Fruit fly (Drosophila melanogaster) whole organism, pupa: ENCODE measurements around the gene Cyp4c3.

Experiments used
- CG10348 ChIP-seq: fragments of 200-800 bp; sonication (Bioruptor generic); IDR thresholded peaks from 2 replicates; pipeline ENCODE4 v1.3.6; 2022; ENCODE audit warnings: missing biosample characterization, missing genetic modification characterization
- CG12605 ChIP-seq: fragments of 200-800 bp; sonication (Bioruptor generic); IDR thresholded peaks from 2 replicates; pipeline ENCODE4 v1.3.6; 2022; ENCODE audit warnings: missing biosample characterization, missing genetic modification characterization
- CG17806 ChIP-seq: fragments of 200-800 bp; sonication (Bioruptor generic); optimal IDR thresholded peaks from 2 replicates; lab custom pipeline; 2018; ENCODE audit warnings: missing biosample characterization, mild to moderate bottlenecking, missing genetic modification characterization, moderate library complexity
- CG32121 ChIP-seq: fragments of 200-800 bp; sonication (Bioruptor generic); IDR thresholded peaks from 2 replicates; pipeline ENCODE4 v1.3.6; 2022; ENCODE audit warnings: missing biosample characterization, missing genetic modification characterization
- CG4496 ChIP-seq: fragments of 200-800 bp; sonication (Bioruptor generic); IDR thresholded peaks from 3 replicates; pipeline ENCODE4 v1.3.6; 2022; ENCODE audit warnings: missing biosample characterization, missing genetic modification characterization
- CG8159 ChIP-seq: fragments of 200-800 bp; sonication (Bioruptor generic); optimal IDR thresholded peaks from 3 replicates; lab custom pipeline; 2018; ENCODE audit warnings: missing biosample characterization, mild to moderate bottlenecking, missing genetic modification characterization, moderate library complexity
- EcR ChIP-seq: fragments of 200-800 bp; sonication (Bioruptor generic); optimal IDR thresholded peaks from 3 replicates; lab custom pipeline; 2019; ENCODE audit warnings: missing biosample characterization, missing genetic modification characterization, mild to moderate bottlenecking, moderate library complexity, missing genetic modification reagents
- gl ChIP-seq: fragments of 200-800 bp; sonication (Bioruptor generic); optimal IDR thresholded peaks from 2 replicates; lab custom pipeline; 2018; ENCODE audit warnings: missing biosample characterization, mild to moderate bottlenecking, missing genetic modification characterization

DNA sequence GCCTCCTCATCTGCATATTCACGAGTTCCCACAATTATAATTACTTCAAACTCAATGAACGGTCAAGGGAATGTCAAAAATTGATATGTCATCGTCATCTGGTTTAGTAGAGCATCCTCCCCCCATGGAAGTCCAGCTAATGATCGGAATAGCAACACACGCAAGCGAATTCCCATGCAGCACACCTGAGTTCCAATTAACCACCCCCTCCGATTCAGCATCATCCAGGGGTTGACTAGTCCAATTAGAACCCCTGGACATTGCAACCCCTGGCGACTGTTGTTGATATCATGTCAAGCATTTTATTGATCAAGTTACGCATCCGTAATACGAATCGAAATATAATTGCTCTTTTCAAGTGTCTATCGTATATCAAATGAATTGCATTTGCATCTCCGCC lies 43.4 kb upstream of the Cyp4c3 start:
- TF ChIP-seq gl (tag; lab: Kevin White, UChicago) = no peak
- no peak for TF ChIP-seq CG17806
- TF ChIP-seq CG8159 = no peak
- no peak for TF ChIP-seq EcR (GFP tag; lab: Kevin White, UChicago)
- no peak for TF ChIP-seq CG32121 (GFP tag; lab: Robert Waterston, UW)
- TF ChIP-seq CG10348 (GFP tag; lab: Robert Waterston, UW) = no peak
- no peak for TF ChIP-seq CG12605 (GFP tag; lab: Robert Waterston, UW)
- TF ChIP-seq CG4496 (GFP tag; lab: Robert Waterston, UW) = no peak
